Fruit fly (Drosophila melanogaster) whole organism, embryonic: ENCODE results near the gene CG17190.
A peak's percentile ranks its signal among the peaks of the same experiment; 100 is the strongest.

Experiments used
- Aef1 ChIP-seq: fragments of 200-800 bp; sonication (Bioruptor generic); IDR thresholded peaks from 3 replicates; pipeline ENCODE4 v1.3.6; 2022; ENCODE audit warnings: missing biosample characterization, missing genetic modification characterization
- Awh ChIP-seq: fragments of 200-800 bp; sonication (Bioruptor generic); IDR thresholded peaks from 2 replicates; pipeline ENCODE4, ENCODE4 v1.3.6; 2022; ENCODE audit warnings: missing biosample characterization, missing genetic modification characterization
- CG10274 ChIP-seq: fragments of 200-800 bp; sonication (Bioruptor generic); optimal IDR thresholded peaks from 3 replicates; lab custom pipeline; 2017; ENCODE audit warnings: missing biosample characterization, mild to moderate bottlenecking, missing genetic modification characterization
- CG12155 ChIP-seq: fragments of 200-800 bp; sonication (Bioruptor generic); optimal IDR thresholded peaks from 3 replicates; lab custom pipeline; 2016; ENCODE audit warnings: missing biosample characterization, missing genetic modification characterization
- CG13624 ChIP-seq: fragments of 200-800 bp; sonication (Bioruptor generic); optimal IDR thresholded peaks from 2 replicates; lab custom pipeline; 2016; ENCODE audit warnings: missing biosample characterization, missing genetic modification characterization
- CG14441 ChIP-seq: fragments of 200-800 bp; sonication (Bioruptor generic); IDR thresholded peaks from 2 replicates; pipeline ENCODE4 v1.3.6; 2022; ENCODE audit warnings: missing biosample characterization, missing genetic modification characterization
- CG14710 ChIP-seq: fragments of 200-800 bp; sonication (Bioruptor generic); optimal IDR thresholded peaks from 3 replicates; lab custom pipeline; 2019; ENCODE audit warnings: missing biosample characterization, mild to moderate bottlenecking, missing genetic modification characterization, moderate library complexity
- CG14860 ChIP-seq: fragments of 200-800 bp; sonication (Bioruptor generic); IDR thresholded peaks from 3 replicates; pipeline ENCODE4 v1.3.6; 2022; ENCODE audit warnings: missing biosample characterization, missing genetic modification characterization; ENCODE audit not compliant: partially characterized antibody
- CG16863 ChIP-seq: fragments of 200-800 bp; sonication (Bioruptor generic); optimal IDR thresholded peaks from 3 replicates; lab custom pipeline; 2016; ENCODE audit warnings: missing biosample characterization, missing genetic modification characterization
- CG17829 ChIP-seq: fragments of 200-800 bp; optimal IDR thresholded peaks from 2 replicates; lab custom pipeline; 2019; ENCODE audit warnings: missing biosample characterization, mild to moderate bottlenecking, missing genetic modification characterization, moderate library complexity
- CG18262 ChIP-seq: fragments of 200-800 bp; optimal IDR thresholded peaks from 3 replicates; lab custom pipeline; 2019; ENCODE audit warnings: missing biosample characterization, mild to moderate bottlenecking, missing genetic modification characterization, moderate library complexity
- CG32532 ChIP-seq: fragments of 200-800 bp; sonication (Bioruptor generic); IDR thresholded peaks from 2 replicates; pipeline ENCODE4 v1.3.6; 2022; ENCODE audit warnings: missing biosample characterization, missing genetic modification characterization
- CG4730 ChIP-seq: fragments of 200-800 bp; sonication (Bioruptor generic); IDR thresholded peaks from 2 replicates; pipeline ENCODE4 v1.3.6; 2022; ENCODE audit warnings: missing biosample characterization, missing genetic modification characterization
- CG6689 ChIP-seq: fragments of 200-800 bp; sonication (Bioruptor generic); IDR thresholded peaks from 2 replicates; pipeline ENCODE4 v1.3.6; 2022; ENCODE audit warnings: missing biosample characterization, missing genetic modification characterization
- CG7271 ChIP-seq: fragments of 200-800 bp; sonication (Bioruptor generic); optimal IDR thresholded peaks from 2 replicates; lab custom pipeline; 2018; ENCODE audit warnings: missing biosample characterization, mild to moderate bottlenecking, missing genetic modification characterization, moderate library complexity
- CG7357 ChIP-seq: fragments of 200-800 bp; sonication (Bioruptor generic); IDR thresholded peaks from 3 replicates; pipeline ENCODE4 v1.3.6; 2022; ENCODE audit warnings: missing biosample characterization, missing genetic modification characterization
- CrebB ChIP-seq: fragments of 200-800 bp; sonication (Bioruptor generic); optimal IDR thresholded peaks from 3 replicates; lab custom pipeline; 2018; ENCODE audit warnings: missing biosample characterization, mild to moderate bottlenecking, missing genetic modification characterization
- D ChIP-seq, 2 experiments: fragments of 200-800 bp in 1 of 2; fragments of >200 bp in 1 of 2; sonication (Bioruptor generic) in 1 of 2; optimal IDR thresholded peaks; 2 replicates in 1 of 2; 3 replicates in 1 of 2; lab custom pipeline; 2017; ENCODE audit warnings: mild to moderate bottlenecking in 1 of 2, missing biosample characterization in 1 of 2, missing genetic modification characterization in 1 of 2, missing genetic modification reagents in 1 of 2
- D19A ChIP-seq: fragments of 200-800 bp; optimal IDR thresholded peaks from 3 replicates; lab custom pipeline; 2019; ENCODE audit warnings: missing biosample characterization, mild to moderate bottlenecking, missing genetic modification characterization, moderate library complexity
- Dad ChIP-seq: fragments of 200-800 bp; sonication (Bioruptor generic); optimal IDR thresholded peaks from 3 replicates; lab custom pipeline; 2016; ENCODE audit warnings: missing biosample characterization, missing genetic modification characterization
- Ets97D ChIP-seq: fragments of 200-800 bp; sonication (Bioruptor generic); optimal IDR thresholded peaks from 3 replicates; lab custom pipeline; 2016; ENCODE audit warnings: missing biosample characterization, missing genetic modification characterization
- Fer1 ChIP-seq: fragments of 200-800 bp; sonication (Bioruptor generic); optimal IDR thresholded peaks from 2 replicates; lab custom pipeline; 2017; ENCODE audit warnings: missing biosample characterization, mild to moderate bottlenecking, missing genetic modification characterization
- HmgZ ChIP-seq: fragments of 200-800 bp; sonication (Bioruptor generic); optimal IDR thresholded peaks from 2 replicates; lab custom pipeline; 2018; ENCODE audit warnings: missing biosample characterization, mild to moderate bottlenecking, missing genetic modification characterization
- Hmr ChIP-seq: fragments of 200-800 bp; sonication (Bioruptor generic); optimal IDR thresholded peaks from 3 replicates; lab custom pipeline; 2017; ENCODE audit warnings: mild to moderate bottlenecking, missing biosample characterization, missing genetic modification reagents, missing genetic modification characterization
- MBD-R2 ChIP-seq: fragments of 200-800 bp; sonication (Bioruptor generic); IDR thresholded peaks from 2 replicates; pipeline ENCODE4 v1.3.6; 2022; ENCODE audit warnings: missing biosample characterization, missing genetic modification characterization
- MESR4 ChIP-seq: fragments of 200-800 bp; sonication (Bioruptor generic); optimal IDR thresholded peaks from 2 replicates; lab custom pipeline; 2018; ENCODE audit warnings: missing biosample characterization, mild to moderate bottlenecking, missing genetic modification characterization, moderate library complexity
- MTF-1 ChIP-seq: fragments of 200-800 bp; sonication (Bioruptor generic); optimal IDR thresholded peaks from 2 replicates; lab custom pipeline; 2018; ENCODE audit warnings: missing biosample characterization, mild to moderate bottlenecking, missing genetic modification characterization, borderline replicate concordance
- Mes4 ChIP-seq: fragments of 200-800 bp; sonication (Bioruptor generic); optimal IDR thresholded peaks from 2 replicates; lab custom pipeline; 2016; ENCODE audit warnings: missing biosample characterization, missing genetic modification characterization
- Nf-YB ChIP-seq: fragments of 200-800 bp; sonication (Bioruptor generic); optimal IDR thresholded peaks from 3 replicates; lab custom pipeline; 2019; ENCODE audit warnings: missing biosample characterization, mild to moderate bottlenecking, missing genetic modification characterization, moderate library complexity
- Oli ChIP-seq: fragments of 200-800 bp; sonication (Bioruptor generic); optimal IDR thresholded peaks from 2 replicates; lab custom pipeline; 2018; ENCODE audit warnings: missing biosample characterization, mild to moderate bottlenecking, missing genetic modification characterization, moderate library complexity
- PHDP ChIP-seq: fragments of 200-800 bp; sonication (Bioruptor generic); optimal IDR thresholded peaks from 3 replicates; lab custom pipeline; 2018; ENCODE audit warnings: missing biosample characterization, mild to moderate bottlenecking, missing genetic modification characterization, moderate library complexity
- Ptx1 ChIP-seq: fragments of 200-800 bp; sonication (Bioruptor generic); IDR thresholded peaks from 2 replicates; pipeline ENCODE4 v1.3.6; 2022; ENCODE audit warnings: missing biosample characterization, missing genetic modification characterization
- Six4 ChIP-seq: fragments of 200-800 bp; sonication (Bioruptor generic); optimal IDR thresholded peaks from 2 replicates; lab custom pipeline; 2016; ENCODE audit warnings: missing biosample characterization, missing genetic modification characterization
- Tbp ChIP-seq: fragments of >200 bp; optimal IDR thresholded peaks from 2 replicates; lab custom pipeline; 2018; ENCODE audit warnings: missing biosample characterization, missing genetic modification characterization
- aop ChIP-seq: fragments of 200-800 bp; sonication (Bioruptor generic); IDR thresholded peaks from 2 replicates; pipeline ENCODE4 v1.3.6; 2022; ENCODE audit warnings: missing biosample characterization, missing genetic modification characterization
- croc ChIP-seq: fragments of 200-800 bp; sonication (Bioruptor generic); conservative IDR thresholded peaks from 3 replicates; pipeline ENCODE4 v1.3.6; 2022; ENCODE audit warnings: missing biosample characterization, missing genetic modification characterization
- dmrt99B ChIP-seq: fragments of 200-800 bp; sonication (Bioruptor generic); optimal IDR thresholded peaks from 2 replicates; lab custom pipeline; 2018; ENCODE audit warnings: missing biosample characterization, mild to moderate bottlenecking, missing genetic modification characterization, moderate library complexity
- gcm ChIP-seq: fragments of 200-800 bp; sonication (Bioruptor generic); optimal IDR thresholded peaks from 2 replicates; lab custom pipeline; 2019; ENCODE audit warnings: missing biosample characterization, mild to moderate bottlenecking, missing genetic modification characterization, moderate library complexity
- gfzf ChIP-seq: fragments of 200-800 bp; sonication (Bioruptor generic); optimal IDR thresholded peaks from 2 replicates; lab custom pipeline; 2016; ENCODE audit warnings: missing biosample characterization, mild to moderate bottlenecking, missing genetic modification characterization, moderate library complexity
- gro ChIP-seq: fragments of 200-800 bp; sonication (Bioruptor generic); optimal IDR thresholded peaks from 2 replicates; lab custom pipeline; 2016; ENCODE audit warnings: missing biosample characterization, missing genetic modification characterization
- hb ChIP-seq: fragments of 200-800 bp; sonication (Bioruptor generic); IDR thresholded peaks from 3 replicates; pipeline ENCODE4 v1.3.6; 2022; ENCODE audit warnings: missing biosample characterization, missing genetic modification characterization; ENCODE audit not compliant: partially characterized antibody
- lab ChIP-seq: fragments of 200-800 bp; sonication (Bioruptor generic); optimal IDR thresholded peaks from 3 replicates; lab custom pipeline; 2017; ENCODE audit warnings: missing biosample characterization, missing genetic modification characterization, mild to moderate bottlenecking, moderate library complexity, missing genetic modification reagents
- lola ChIP-seq, 3 experiments: fragments of >200 bp in 2 of 3; fragments of 200-800 bp in 1 of 3; sonication (Bioruptor generic) in 1 of 3; optimal IDR thresholded peaks; 2 replicates each; lab custom pipeline; 2017 to 2019; ENCODE audit warnings: missing biosample characterization in 3 of 3, missing genetic modification characterization in 3 of 3, mild to moderate bottlenecking in 1 of 3, moderate library complexity in 1 of 3
- repo ChIP-seq: fragments of 200-800 bp; sonication (Bioruptor generic); optimal IDR thresholded peaks from 2 replicates; lab custom pipeline; 2016; ENCODE audit warnings: missing biosample characterization, missing genetic modification characterization
- salm ChIP-seq: fragments of 200-800 bp; sonication (Bioruptor generic); optimal IDR thresholded peaks from 2 replicates; lab custom pipeline; 2018; ENCODE audit warnings: missing biosample characterization, mild to moderate bottlenecking, missing genetic modification characterization
- slou ChIP-seq: fragments of 200-800 bp; sonication (Bioruptor generic); optimal IDR thresholded peaks from 3 replicates; lab custom pipeline; 2016; ENCODE audit warnings: missing biosample characterization, missing genetic modification characterization
- vnd ChIP-seq: fragments of 200-800 bp; sonication (Bioruptor generic); IDR thresholded peaks from 3 replicates; pipeline ENCODE4 v1.3.6; 2022; ENCODE audit warnings: missing biosample characterization, missing genetic modification characterization; ENCODE audit not compliant: partially characterized antibody
- wdn ChIP-seq: fragments of 200-800 bp; sonication (Bioruptor generic); IDR thresholded peaks from 2 replicates; pipeline ENCODE4 v1.3.6; 2022; ENCODE audit warnings: missing biosample characterization, missing genetic modification characterization

The CG17190 gene

dm6 chr3R:20031043-20031763, 17.9 kb upstream of the CG17190 start, which contains the start of gene trem (continued):
- TF ChIP-seq Six4 (GFP tag; lab: Kevin White, UChicago) (peak; percentile 40), repo (GFP tag; lab: Kevin White, UChicago) (no peak), CG6689 (GFP tag; lab: Robert Waterston, UW) (peak; percentile 57; the same call in 1 of the 2 replicates), PHDP (tag; lab: Kevin White, UChicago) (peak; percentile 67), MTF-1 (GFP tag; lab: Kevin White, UChicago) (no peak), D19A (tag; lab: Kevin White, UChicago) (no peak), Hmr (GFP tag; lab: Kevin White, UChicago) (no peak), Dad (GFP tag; lab: Kevin White, UChicago) (no peak), CG14441 (GFP tag; lab: Robert Waterston, UW) (peak; percentile 66), MBD-R2 (peak; percentile 91), CG12155 (GFP tag; lab: Kevin White, UChicago) (peak; percentile 74), Mes4 (GFP tag; lab: Kevin White, UChicago) (no peak), hb (no peak), CG7271 (tag; lab: Kevin White, UChicago) (no peak), CG14710 (tag; lab: Kevin White, UChicago) (peak; percentile 83), CG4730 (no peak; the same call in none of the 2 replicates), Tbp (GFP tag; lab: Kevin White, UChicago) (no peak), lola (GFP tag; optimal IDR thresholded peaks at IDR 0.05; lab: Kevin White, UChicago) (peak in 1 of 3 experiments; percentile 86), Ptx1 (peak; percentile 80), dmrt99B (tag; lab: Kevin White, UChicago) (no peak), croc (peak; percentile 46; the same call in 2 of the 3 replicates), MESR4 (GFP tag; lab: Kevin White, UChicago) (peak; percentile 34), Fer1 (GFP tag; lab: Kevin White, UChicago) (peak; percentile 8), Aef1 (peak; percentile 60; the same call in 2 of the 3 replicates), D (optimal IDR thresholded peaks at IDR 0.05; lab: Kevin White, UChicago) (no peak), D (GFP tag; optimal IDR thresholded peaks at IDR 0.05; lab: Kevin White, UChicago) (peak; percentile 61), CG14860 (GFP tag; lab: Robert Waterston, UW) (no peak), salm (no peak), CG32532 (GFP tag; lab: Robert Waterston, UW) (peak; percentile 67), gro (no peak), Oli (tag; lab: Kevin White, UChicago) (peak; percentile 77), lab (GFP tag; lab: Kevin White, UChicago) (no peak), Awh (no peak; the same call in 1 of the 2 replicates), CrebB (tag; lab: Kevin White, UChicago) (no peak), slou (GFP tag; lab: Kevin White, UChicago) (peak; percentile 60), CG17829 (peak; percentile 68), gcm (GFP tag; lab: Kevin White, UChicago) (no peak), CG18262 (tag; lab: Kevin White, UChicago) (peak; percentile 81), Nf-YB (GFP tag; lab: Kevin White, UChicago) (peak; percentile 45), CG10274 (GFP tag; lab: Kevin White, UChicago) (peak; percentile 38), aop (GFP tag; lab: Robert Waterston, UW) (peak; percentile 28; the same call in 1 of the 2 replicates), CG7357 (GFP tag; lab: Robert Waterston, UW) (peak; percentile 55; the same call in 1 of the 3 replicates), vnd (GFP tag; lab: Robert Waterston, UW) (no peak), gfzf (no peak), CG16863 (peak; percentile 5), wdn (GFP tag; lab: Robert Waterston, UW) (peak; percentile 5; the same call in 1 of the 2 replicates), Ets97D (GFP tag; lab: Kevin White, UChicago) (peak; percentile 3), CG13624 (GFP tag; lab: Kevin White, UChicago) (peak; percentile 42), HmgZ (tag; lab: Kevin White, UChicago) (peak; percentile 18)
